Worm (Caenorhabditis elegans) whole organism, early embryonic: ENCODE measurements around the gene D1086.2.

Source experiments
- ama-1 ChIP-seq: fragments of 150-350 bp; optimal IDR thresholded peaks from 2 replicates; lab custom pipeline; 2014
- ceh-36 ChIP-seq: sonication (generic microtip); optimal IDR thresholded peaks from 2 replicates; lab custom pipeline; 2016; ENCODE audit warnings: missing genetic modification characterization, inconsistent platforms, missing compliant biosample characterization
- flt-1 ChIP-seq: fragments of 200-800 bp; sonication (Bioruptor generic); IDR thresholded peaks from 2 replicates; pipeline ENCODE4 v1.3.6; 2022; ENCODE audit warnings: missing genetic modification characterization, missing compliant biosample characterization
- hnd-1 ChIP-seq: sonication (generic microtip); optimal IDR thresholded peaks from 2 replicates; lab custom pipeline; 2016; ENCODE audit warnings: missing genetic modification characterization, missing compliant biosample characterization
- pes-1 ChIP-seq: fragments of 200-800 bp; sonication (Bioruptor generic); IDR thresholded peaks from 2 replicates; pipeline ENCODE4 v1.3.6; 2022; ENCODE audit warnings: missing genetic modification reagents, missing genetic modification characterization, missing compliant biosample characterization
- sea-1 ChIP-seq: fragments of 200-800 bp; sonication (Bioruptor generic); conservative IDR thresholded peaks from 2 replicates; pipeline ENCODE4 v1.3.6; 2022; ENCODE audit warnings: missing genetic modification characterization, missing compliant biosample characterization

ce11 chrV:14127834-14128233 is 29.4 kb upstream of the D1086.2 start:
- TF ChIP-seq ama-1 (lab: Kevin White, UChicago), result no peak
- TF ChIP-seq pes-1 (GFP tag; lab: Robert Waterston, UW), result no peak
- no peak for TF ChIP-seq hnd-1 (tag; lab: Kevin White, UChicago)
- no peak for TF ChIP-seq ceh-36
- no peak for TF ChIP-seq sea-1 (GFP tag; lab: Robert Waterston, UW)
- TF ChIP-seq flt-1 (GFP tag; lab: Robert Waterston, UW), result no peak
